Worm (Caenorhabditis elegans) whole organism, early embryonic: ENCODE results near the gene ubq-2.

Experiments
- B0310.2 ChIP-seq: sonication (generic microtip); optimal IDR thresholded peaks from 2 replicates; lab custom pipeline; 2016; ENCODE audit warnings: mild to moderate bottlenecking, missing genetic modification characterization, missing compliant biosample characterization
- F13C5.2 ChIP-seq: sonication (generic microtip); optimal IDR thresholded peaks from 2 replicates; lab custom pipeline; 2017; ENCODE audit warnings: mild to moderate bottlenecking, missing genetic modification characterization, inconsistent platforms, missing compliant biosample characterization
- aly-1 ChIP-seq: sonication (generic microtip); optimal IDR thresholded peaks from 2 replicates; lab custom pipeline; 2016; ENCODE audit warnings: missing genetic modification characterization, missing compliant biosample characterization
- ama-1 ChIP-seq: fragments of 150-350 bp; optimal IDR thresholded peaks from 2 replicates; lab custom pipeline; 2014
- ceh-13 ChIP-seq: fragments of 200-800 bp; sonication (Bioruptor generic); optimal IDR thresholded peaks from 2 replicates; lab custom pipeline; 2018; ENCODE audit warnings: mild to moderate bottlenecking, missing genetic modification characterization, missing compliant biosample characterization
- ceh-36 ChIP-seq: sonication (generic microtip); optimal IDR thresholded peaks from 2 replicates; lab custom pipeline; 2016; ENCODE audit warnings: missing genetic modification characterization, inconsistent platforms, missing compliant biosample characterization
- ets-7 ChIP-seq: sonication (generic microtip); optimal IDR thresholded peaks from 2 replicates; lab custom pipeline; 2016; ENCODE audit warnings: missing genotype, missing genetic modification characterization, missing compliant biosample characterization
- flt-1 ChIP-seq: fragments of 200-800 bp; sonication (Bioruptor generic); IDR thresholded peaks from 2 replicates; pipeline ENCODE4 v1.3.6; 2022; ENCODE audit warnings: missing genetic modification characterization, missing compliant biosample characterization
- hmbx-1 ChIP-seq: sonication (generic microtip); optimal IDR thresholded peaks from 2 replicates; lab custom pipeline; 2016; ENCODE audit warnings: mild to moderate bottlenecking, missing genetic modification characterization, missing compliant biosample characterization
- hmg-4 ChIP-seq: fragments of 200-800 bp; sonication (Bioruptor generic); optimal IDR thresholded peaks from 2 replicates; lab custom pipeline; 2018; ENCODE audit warnings: mild to moderate bottlenecking, missing genetic modification characterization, missing compliant biosample characterization
- hnd-1 ChIP-seq: sonication (generic microtip); optimal IDR thresholded peaks from 2 replicates; lab custom pipeline; 2016; ENCODE audit warnings: missing genetic modification characterization, missing compliant biosample characterization
- pes-1 ChIP-seq: fragments of 200-800 bp; sonication (Bioruptor generic); IDR thresholded peaks from 2 replicates; pipeline ENCODE4 v1.3.6; 2022; ENCODE audit warnings: missing genetic modification reagents, missing genetic modification characterization, missing compliant biosample characterization
- scrt-1 ChIP-seq: fragments of 200-800 bp; sonication (Bioruptor generic); IDR thresholded peaks from 2 replicates; pipeline ENCODE4 v1.3.6; 2022; ENCODE audit warnings: missing genetic modification characterization, missing compliant biosample characterization
- sea-1 ChIP-seq: fragments of 200-800 bp; sonication (Bioruptor generic); conservative IDR thresholded peaks from 2 replicates; pipeline ENCODE4 v1.3.6; 2022; ENCODE audit warnings: missing genetic modification characterization, missing compliant biosample characterization
- tbx-11 ChIP-seq: fragments of 200-800 bp; sonication (Bioruptor generic); IDR thresholded peaks from 2 replicates; pipeline ENCODE4 v1.3.6; 2022; ENCODE audit warnings: missing genetic modification characterization, missing compliant biosample characterization
- tbx-37 ChIP-seq: fragments of 200-800 bp; sonication (Bioruptor generic); conservative IDR thresholded peaks from 2 replicates; pipeline ENCODE4 v1.3.6; 2022; ENCODE audit warnings: missing genetic modification reagents, missing genetic modification characterization, missing compliant biosample characterization
- tra-4 ChIP-seq: sonication (generic microtip); optimal IDR thresholded peaks from 2 replicates; lab custom pipeline; 2017; ENCODE audit warnings: missing genetic modification characterization, missing compliant biosample characterization

ubq-2 gene

ce11 chrIII:13015754-13016317, 37.5 kb upstream of the ubq-2 start:
- TF ChIP-seq hnd-1 (no peak), ceh-13 (GFP tag; lab: Kevin White, UChicago) (no peak), flt-1 (no peak), tbx-37 (GFP tag; lab: Robert Waterston, UW) (no peak), B0310.2 (tag; lab: Kevin White, UChicago) (no peak), scrt-1 (no peak), ets-7 (tag; lab: Kevin White, UChicago) (no peak), tra-4 (tag; lab: Kevin White, UChicago) (no peak), F13C5.2 (tag; lab: Kevin White, UChicago) (no peak), hmg-4 (no peak)

ce11 chrIII:13013912-13014311, 35.6 kb upstream of the ubq-2 start:
- TF ChIP-seq aly-1 (tag; lab: Kevin White, UChicago) (no peak), hmg-4 (no peak), ama-1 (lab: Kevin White, UChicago) (no peak)

- TF ChIP-seq ets-7 (tag; lab: Kevin White, UChicago) (no peak), sea-1 (GFP tag; lab: Robert Waterston, UW) (no peak), hmbx-1 (tag; lab: Kevin White, UChicago) (no peak), tra-4 (tag; lab: Kevin White, UChicago) (no peak), ceh-36 (tag; lab: Kevin White, UChicago) (no peak), scrt-1 (no peak), pes-1 (no peak), tbx-11 (no peak), F13C5.2 (tag; lab: Kevin White, UChicago) (no peak), hnd-1 (no peak), ama-1 (lab: Kevin White, UChicago) (no peak), aly-1 (tag; lab: Kevin White, UChicago) (no peak)
Measured at ce11 chrIII:13011927-13012326, 33.6 kb upstream of the ubq-2 start.

DNA sequence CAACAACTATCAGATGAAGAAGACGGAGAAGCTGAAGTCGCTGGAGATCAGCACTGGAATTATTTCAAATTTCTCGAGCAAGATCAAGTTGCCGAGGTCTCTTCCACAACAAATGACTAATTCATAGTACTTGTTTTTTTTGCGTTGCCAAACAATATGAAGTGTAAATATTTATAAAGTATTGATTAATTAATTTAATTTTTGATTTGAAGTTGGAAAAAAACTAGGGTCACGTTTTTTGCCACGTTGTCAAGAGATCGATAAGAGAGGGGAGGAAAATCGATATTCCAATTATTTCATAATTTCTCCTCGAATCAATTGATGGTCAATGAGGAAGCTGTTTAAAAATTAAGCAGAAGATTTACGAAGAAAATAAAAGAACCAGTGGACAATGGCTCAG, 26.8 kb upstream of the ubq-2 start, which contains the start of gene snf-7:
TSS of gene snf-7 (plus strand) at position 301 of the 400 bp plus-strand sequence.
- TF ChIP-seq hmg-4 (no peak), tbx-37 (GFP tag; lab: Robert Waterston, UW) (no peak), hnd-1 (no peak), pes-1 (no peak), scrt-1 (no peak), B0310.2 (tag; lab: Kevin White, UChicago) (no peak), tra-4 (tag; lab: Kevin White, UChicago) (no peak), sea-1 (GFP tag; lab: Robert Waterston, UW) (no peak), ets-7 (tag; lab: Kevin White, UChicago) (no peak), aly-1 (tag; lab: Kevin White, UChicago) (no peak), ama-1 (lab: Kevin White, UChicago) (no peak), F13C5.2 (tag; lab: Kevin White, UChicago) (no peak), ceh-13 (GFP tag; lab: Kevin White, UChicago) (no peak), flt-1 (no peak)

DNA sequence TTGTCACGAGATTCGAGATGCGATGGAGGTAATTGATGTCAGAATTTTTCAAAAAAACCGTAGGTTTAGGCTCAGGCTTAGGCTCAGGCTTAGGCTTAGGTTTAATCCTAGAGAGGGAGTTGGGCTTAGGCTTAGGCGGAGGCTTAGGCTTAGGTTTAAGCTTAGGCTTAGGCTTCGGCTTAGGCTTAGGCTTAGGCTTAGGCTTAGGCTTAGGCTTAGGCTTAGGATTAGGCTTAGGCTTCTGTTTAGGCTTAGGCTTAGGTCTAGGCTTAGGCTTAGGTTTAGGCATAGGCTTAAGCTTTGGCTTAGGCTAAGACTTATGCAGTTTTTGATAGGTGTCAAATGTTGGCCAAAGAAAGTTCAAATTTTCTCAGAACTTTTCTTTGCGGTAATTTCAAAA, 26.0 kb upstream of the ubq-2 start:
- TF ChIP-seq ama-1 (lab: Kevin White, UChicago) (no peak), hmbx-1 (tag; lab: Kevin White, UChicago) (no peak), ceh-36 (tag; lab: Kevin White, UChicago) (peak; percentile 94)

DNA sequence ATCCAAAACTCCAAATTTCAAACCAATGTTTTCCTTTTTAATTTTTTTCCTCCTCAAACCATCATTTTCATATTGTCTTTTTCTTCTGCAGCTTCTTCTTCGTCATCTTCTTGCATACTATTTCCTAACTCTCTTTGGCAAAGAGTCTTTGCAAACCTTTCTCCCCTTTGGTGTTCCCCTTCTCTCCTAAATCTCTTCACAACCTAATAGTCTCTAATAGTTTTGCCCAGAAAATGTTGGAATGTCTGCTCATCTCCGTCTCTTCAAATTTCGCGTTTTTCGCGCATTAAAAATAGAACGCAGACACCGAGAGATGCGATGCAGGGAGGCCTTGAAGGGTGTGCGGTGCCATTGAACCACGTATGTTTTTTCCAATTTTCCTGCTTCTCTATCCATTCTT, 23.8 kb upstream of the ubq-2 start, which contains the start of gene ZK1010.10:
TSS of gene ZK1010.10 (plus strand) at position 286 of the 400 bp plus-strand sequence.
- peak; percentile 9 for TF ChIP-seq hmg-4
- no peak for TF ChIP-seq scrt-1
- peak; percentile 42 for TF ChIP-seq F13C5.2 (tag; lab: Kevin White, UChicago)
- no peak for TF ChIP-seq hmbx-1 (tag; lab: Kevin White, UChicago)
- no peak for TF ChIP-seq hnd-1

DNA sequence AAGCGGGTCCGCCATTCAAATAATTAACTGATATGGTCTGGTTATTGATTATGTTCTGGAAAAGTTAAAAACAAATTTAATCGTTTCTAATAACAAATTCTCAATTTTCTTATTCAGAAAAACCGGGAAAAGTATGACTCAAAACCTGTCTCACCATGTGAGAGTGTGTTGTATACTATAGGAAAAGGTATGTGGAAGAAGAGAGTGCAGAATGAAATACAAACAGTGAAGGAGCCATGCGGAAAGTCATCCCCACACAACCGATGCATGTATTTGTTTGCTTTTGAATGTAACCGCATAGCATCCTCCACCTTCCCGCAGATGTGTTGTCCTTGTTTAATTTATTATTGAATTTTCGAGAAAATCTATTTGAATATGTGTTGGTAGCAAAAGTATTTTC, 22.1 kb upstream of the ubq-2 start, which contains the start of gene ZK1010.8:
TSS of gene ZK1010.8 (minus strand) at position 214 of the 400 bp plus-strand sequence.
- TF ChIP-seq F13C5.2 (tag; lab: Kevin White, UChicago) (no peak), tbx-11 (no peak), hnd-1 (no peak), ceh-13 (GFP tag; lab: Kevin White, UChicago) (no peak)

DNA sequence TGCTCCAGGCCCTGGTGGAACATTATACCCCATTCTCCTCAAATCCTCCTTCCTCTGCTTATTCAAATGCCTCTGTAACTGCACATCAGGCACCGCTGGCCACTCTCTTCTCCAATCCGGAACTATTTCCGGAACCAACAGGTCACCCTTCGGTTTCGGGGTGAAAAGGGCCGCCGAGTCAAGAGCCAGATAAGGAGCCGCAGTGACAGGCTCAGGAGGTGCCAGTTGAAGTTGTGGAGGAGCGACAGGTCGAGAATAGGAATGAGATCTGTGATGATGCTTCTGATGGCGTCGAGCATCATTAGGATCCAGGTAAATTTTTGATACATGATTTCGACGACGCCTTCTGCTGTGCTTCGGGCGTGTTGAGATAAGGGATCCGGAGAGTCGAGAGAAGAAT, 19.9 kb upstream of the ubq-2 start:
- TF ChIP-seq scrt-1 = no peak
- TF ChIP-seq B0310.2 (tag; lab: Kevin White, UChicago) = no peak
- TF ChIP-seq ceh-36 (tag; lab: Kevin White, UChicago) = no peak
- TF ChIP-seq tra-4 (tag; lab: Kevin White, UChicago) = no peak
- no peak for TF ChIP-seq ceh-13 (GFP tag; lab: Kevin White, UChicago)
- no peak for TF ChIP-seq flt-1
- TF ChIP-seq sea-1 (GFP tag; lab: Robert Waterston, UW) = no peak
- TF ChIP-seq aly-1 (tag; lab: Kevin White, UChicago) = no peak
- no peak for TF ChIP-seq ama-1 (lab: Kevin White, UChicago)
- TF ChIP-seq hmg-4 = no peak
- no peak for TF ChIP-seq tbx-11
- TF ChIP-seq F13C5.2 (tag; lab: Kevin White, UChicago) = no peak
- no peak for TF ChIP-seq pes-1
- no peak for TF ChIP-seq hmbx-1 (tag; lab: Kevin White, UChicago)
- TF ChIP-seq tbx-37 (GFP tag; lab: Robert Waterston, UW) = no peak
- no peak for TF ChIP-seq ets-7 (tag; lab: Kevin White, UChicago)
- TF ChIP-seq hnd-1 = no peak
